Fruit fly (Drosophila melanogaster) whole organism, embryonic: Measurements from ENCODE around the gene cmb.

Experiments used
- Asciz ChIP-seq: fragments of 200-800 bp; sonication (Bioruptor generic); optimal IDR thresholded peaks from 2 replicates; lab custom pipeline; 2017; ENCODE audit warnings: missing biosample characterization, mild to moderate bottlenecking, missing genetic modification characterization, missing genetic modification reagents
- B-H2 ChIP-seq: fragments of 200-800 bp; sonication (Bioruptor generic); optimal IDR thresholded peaks from 2 replicates; lab custom pipeline; 2018; ENCODE audit warnings: missing biosample characterization, mild to moderate bottlenecking, missing genetic modification characterization
- Bdp1 ChIP-seq: fragments of 200-800 bp; sonication (Bioruptor generic); optimal IDR thresholded peaks from 3 replicates; lab custom pipeline; 2016; ENCODE audit warnings: missing biosample characterization, missing genetic modification characterization
- C15 ChIP-seq: fragments of 200-800 bp; sonication (Bioruptor generic); IDR thresholded peaks from 3 replicates; pipeline ENCODE4 v1.3.6; 2022; ENCODE audit warnings: missing biosample characterization, missing genetic modification characterization
- CG10565 ChIP-seq: fragments of 200-800 bp; sonication (Bioruptor generic); optimal IDR thresholded peaks from 3 replicates; lab custom pipeline; 2016; ENCODE audit warnings: missing biosample characterization, mild to moderate bottlenecking, missing genetic modification characterization
- CG12299 ChIP-seq: fragments of 200-800 bp; sonication (Bioruptor generic); optimal IDR thresholded peaks from 2 replicates; lab custom pipeline; 2018; ENCODE audit warnings: missing biosample characterization, mild to moderate bottlenecking, missing genetic modification characterization
- CG14965 ChIP-seq: fragments of 200-800 bp; sonication (Bioruptor generic); optimal IDR thresholded peaks from 2 replicates; lab custom pipeline; 2016; ENCODE audit warnings: missing biosample characterization, missing genetic modification characterization, borderline replicate concordance
- CG15696 ChIP-seq: fragments of 200-800 bp; sonication (Bioruptor generic); optimal IDR thresholded peaks from 2 replicates; lab custom pipeline; 2019; ENCODE audit warnings: missing biosample characterization, mild to moderate bottlenecking, missing genetic modification characterization, moderate library complexity
- CG17568 ChIP-seq: fragments of 200-800 bp; sonication (Bioruptor generic); optimal IDR thresholded peaks from 2 replicates; lab custom pipeline; 2018; ENCODE audit warnings: missing biosample characterization, mild to moderate bottlenecking, missing genetic modification characterization, moderate library complexity
- CG2712 ChIP-seq: fragments of 200-800 bp; optimal IDR thresholded peaks from 3 replicates; lab custom pipeline; 2019; ENCODE audit warnings: missing biosample characterization, mild to moderate bottlenecking, missing genetic modification characterization, moderate library complexity
- CG30431 ChIP-seq: fragments of 200-800 bp; sonication (Bioruptor generic); optimal IDR thresholded peaks from 2 replicates; lab custom pipeline; 2017; ENCODE audit warnings: missing biosample characterization, missing genetic modification characterization
- CG3065 ChIP-seq: fragments of 200-800 bp; sonication (Bioruptor generic); optimal IDR thresholded peaks from 2 replicates; lab custom pipeline; 2016; ENCODE audit warnings: missing biosample characterization, missing genetic modification characterization
- CG32772 ChIP-seq: fragments of 200-800 bp; sonication (Bioruptor generic); IDR thresholded peaks from 2 replicates; pipeline ENCODE4 v1.3.6; 2022; ENCODE audit warnings: missing biosample characterization, missing genetic modification characterization
- CG34376 ChIP-seq: fragments of 200-800 bp; sonication (Bioruptor generic); optimal IDR thresholded peaks from 2 replicates; lab custom pipeline; 2018; ENCODE audit warnings: missing biosample characterization, mild to moderate bottlenecking, missing genetic modification characterization
- CG4282 ChIP-seq: fragments of 200-800 bp; sonication (Bioruptor generic); optimal IDR thresholded peaks from 2 replicates; lab custom pipeline; 2016; ENCODE audit warnings: missing biosample characterization, missing genetic modification characterization
- CG4730 ChIP-seq: fragments of 200-800 bp; sonication (Bioruptor generic); IDR thresholded peaks from 2 replicates; pipeline ENCODE4 v1.3.6; 2022; ENCODE audit warnings: missing biosample characterization, missing genetic modification characterization
- CG8290 ChIP-seq, 3 experiments: fragments of 200-800 bp; sonication (Bioruptor generic); optimal IDR thresholded peaks; 2 replicates each; lab custom pipeline; 2016 to 2019; ENCODE audit warnings: missing biosample characterization in 3 of 3, missing genetic modification characterization in 3 of 3, mild to moderate bottlenecking in 2 of 3, moderate library complexity in 1 of 3
- Elba2 ChIP-seq: fragments of 200-800 bp; sonication (Bioruptor generic); optimal IDR thresholded peaks from 3 replicates; lab custom pipeline; 2016; ENCODE audit warnings: missing biosample characterization, missing genetic modification characterization
- HLH3B ChIP-seq: fragments of 200-800 bp; sonication (Bioruptor generic); IDR thresholded peaks from 2 replicates; pipeline ENCODE4 v1.3.6; 2022; ENCODE audit warnings: missing biosample characterization, missing genetic modification characterization
- Hr51 ChIP-seq, 2 experiments: fragments of 200-800 bp; sonication (Bioruptor generic); optimal IDR thresholded peaks; 2 replicates in 1 of 2; 3 replicates in 1 of 2; lab custom pipeline; 2016 to 2018; ENCODE audit warnings: missing biosample characterization in 2 of 2, missing genetic modification characterization in 2 of 2, mild to moderate bottlenecking in 1 of 2, moderate library complexity in 1 of 2
- MTF-1 ChIP-seq: fragments of 200-800 bp; sonication (Bioruptor generic); optimal IDR thresholded peaks from 2 replicates; lab custom pipeline; 2018; ENCODE audit warnings: missing biosample characterization, mild to moderate bottlenecking, missing genetic modification characterization, borderline replicate concordance
- Nf-YB ChIP-seq: fragments of 200-800 bp; sonication (Bioruptor generic); optimal IDR thresholded peaks from 3 replicates; lab custom pipeline; 2019; ENCODE audit warnings: missing biosample characterization, mild to moderate bottlenecking, missing genetic modification characterization, moderate library complexity
- Pdp1 ChIP-seq, 2 experiments: fragments of 200-800 bp; sonication (Bioruptor generic); optimal IDR thresholded peaks; 3 replicates each; lab custom pipeline; 2016; ENCODE audit warnings: missing biosample characterization in 2 of 2, missing genetic modification characterization in 2 of 2, mild to moderate bottlenecking in 1 of 2, moderate library complexity in 1 of 2
- Spps ChIP-seq: fragments of 200-800 bp; sonication (Bioruptor generic); optimal IDR thresholded peaks from 2 replicates; lab custom pipeline; 2018; ENCODE audit warnings: missing biosample characterization, mild to moderate bottlenecking, missing genetic modification characterization
- Sry-β ChIP-seq: fragments of 200-800 bp; sonication (Bioruptor generic); optimal IDR thresholded peaks from 2 replicates; lab custom pipeline; 2018; ENCODE audit warnings: missing biosample characterization, mild to moderate bottlenecking, missing genetic modification characterization, moderate library complexity
- ase ChIP-seq: fragments of 200-800 bp; sonication (Bioruptor generic); IDR thresholded peaks from 3 replicates; pipeline ENCODE4 v1.3.6; 2022; ENCODE audit warnings: missing biosample characterization, missing genetic modification characterization
- chinmo ChIP-seq: fragments of 200-800 bp; sonication (Bioruptor generic); IDR thresholded peaks from 4 replicates; pipeline ENCODE4 v1.3.6; 2022; ENCODE audit warnings: missing biosample characterization, missing genetic modification characterization; ENCODE audit not compliant: partially characterized antibody
- exex ChIP-seq: fragments of 200-800 bp; sonication (Bioruptor generic); optimal IDR thresholded peaks from 4 replicates; lab custom pipeline; 2018; ENCODE audit warnings: missing biosample characterization, mild to moderate bottlenecking, missing genetic modification characterization, moderate library complexity
- grn ChIP-seq: fragments of 200-800 bp; sonication (Bioruptor generic); optimal IDR thresholded peaks from 3 replicates; lab custom pipeline; 2017; ENCODE audit warnings: missing biosample characterization, missing genetic modification characterization
- lab ChIP-seq: fragments of 200-800 bp; sonication (Bioruptor generic); optimal IDR thresholded peaks from 3 replicates; lab custom pipeline; 2017; ENCODE audit warnings: missing biosample characterization, missing genetic modification characterization, mild to moderate bottlenecking, moderate library complexity, missing genetic modification reagents
- nerfin-1 ChIP-seq: fragments of 200-800 bp; sonication (Bioruptor generic); optimal IDR thresholded peaks from 3 replicates; lab custom pipeline; 2019; ENCODE audit warnings: missing biosample characterization, mild to moderate bottlenecking, missing genetic modification characterization, moderate library complexity
- onecut ChIP-seq: fragments of 200-800 bp; sonication (Bioruptor generic); IDR thresholded peaks from 2 replicates; pipeline ENCODE4 v1.3.6; 2022; ENCODE audit warnings: missing biosample characterization, missing genetic modification characterization
- pb ChIP-seq: fragments of 200-800 bp; sonication (Bioruptor generic); optimal IDR thresholded peaks from 3 replicates; lab custom pipeline; 2016; ENCODE audit warnings: missing biosample characterization, missing genetic modification characterization
- sd ChIP-seq: fragments of 200-800 bp; sonication (Bioruptor generic); optimal IDR thresholded peaks from 3 replicates; lab custom pipeline; 2018; ENCODE audit warnings: missing biosample characterization, mild to moderate bottlenecking, missing genetic modification characterization, moderate library complexity
- sens-2 ChIP-seq: fragments of 200-800 bp; sonication (Bioruptor generic); IDR thresholded peaks from 2 replicates; pipeline ENCODE4 v1.3.6; 2022; ENCODE audit warnings: missing biosample characterization, missing genetic modification characterization
- tgo ChIP-seq: fragments of 200-800 bp; sonication (Bioruptor generic); IDR thresholded peaks from 3 replicates; pipeline ENCODE4 v1.3.6; 2022; ENCODE audit warnings: missing biosample characterization, missing genetic modification characterization

The cmb gene

DNA sequence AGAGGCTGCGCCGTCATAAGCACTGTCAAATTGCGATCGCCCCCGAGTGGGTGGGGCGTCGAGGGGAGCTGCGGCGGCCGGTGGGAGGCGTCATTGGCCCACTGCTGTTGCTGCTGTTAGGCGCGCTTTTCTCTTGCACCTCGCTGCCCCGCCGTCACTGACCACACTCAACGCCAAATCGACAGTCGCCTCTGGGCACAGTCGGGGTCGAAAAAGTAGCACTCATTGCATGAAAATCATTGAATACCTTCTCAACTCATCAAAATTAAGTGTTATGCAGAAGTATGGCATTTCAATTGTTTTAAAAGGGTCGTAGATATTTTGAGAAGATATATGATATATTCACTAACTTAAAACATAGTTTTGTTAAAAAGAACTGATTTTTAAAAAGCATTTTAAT is 9.9 kb downstream of the cmb start (continued):
- TF ChIP-seq ase (GFP tag; lab: Robert Waterston, UW) (0 out of 3 replicates have a peak, but pooled peaks have one; percentile 5), CG32772 (no peak)

DNA sequence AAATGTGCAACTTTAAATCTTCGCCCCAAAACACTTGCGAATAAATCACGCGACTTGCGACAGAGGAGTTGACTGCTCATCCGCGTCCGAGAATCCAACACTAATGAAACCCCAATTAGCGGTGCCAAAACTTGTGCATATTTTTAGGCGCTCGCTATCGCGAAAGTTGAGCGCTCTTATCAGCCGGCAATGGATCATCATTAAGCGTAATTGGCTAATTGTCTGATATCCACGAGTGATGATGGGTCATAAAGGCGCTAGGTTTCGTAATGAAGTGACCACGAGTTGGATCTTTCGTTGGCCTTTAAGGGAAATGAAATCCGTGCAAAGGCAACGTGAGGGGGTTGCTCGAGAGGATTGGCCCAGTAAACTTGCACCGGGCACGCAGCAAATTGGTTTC is 12.4 kb downstream of the cmb start:
- TF ChIP-seq CG3065 (no peak), chinmo (GFP tag; lab: Robert Waterston, UW) (no peak), exex (tag; lab: Kevin White, UChicago) (peak; percentile 81), CG12299 (tag; lab: Kevin White, UChicago) (no peak), CG30431 (GFP tag; lab: Kevin White, UChicago) (no peak), CG34376 (GFP tag; lab: Kevin White, UChicago) (no peak), CG10565 (GFP tag; lab: Kevin White, UChicago) (no peak), Hr51 (GFP tag; optimal IDR thresholded peaks at IDR 0.05; lab: Kevin White, UChicago) (no peak), B-H2 (peak; percentile 3), lab (GFP tag; lab: Kevin White, UChicago) (peak; percentile 19), Pdp1 (GFP tag; optimal IDR thresholded peaks at IDR 0.05; lab: Kevin White, UChicago) (no peak), Elba2 (GFP tag; lab: Kevin White, UChicago) (no peak), MTF-1 (no peak), nerfin-1 (no peak), Sry-β (no peak), C15 (GFP tag; lab: Robert Waterston, UW) (no peak), tgo (GFP tag; lab: Robert Waterston, UW) (no peak), CG14965 (GFP tag; lab: Kevin White, UChicago) (no peak), CG17568 (GFP tag; lab: Kevin White, UChicago) (no peak), Bdp1 (no peak), Spps (tag; lab: Kevin White, UChicago) (no peak), HLH3B (GFP tag; lab: Robert Waterston, UW) (no peak), onecut (no peak), CG15696 (tag; lab: Kevin White, UChicago) (no peak), CG4730 (GFP tag; lab: Robert Waterston, UW) (no peak), CG4282 (no peak), pb (no peak), Asciz (GFP tag; lab: Kevin White, UChicago) (no peak), CG8290 (GFP tag; optimal IDR thresholded peaks at IDR 0.05; lab: Kevin White, UChicago) (no peak), CG8290 (tag; optimal IDR thresholded peaks at IDR 0.05; lab: Kevin White, UChicago) (peak in 1 of 2 experiments; percentile 6)

DNA sequence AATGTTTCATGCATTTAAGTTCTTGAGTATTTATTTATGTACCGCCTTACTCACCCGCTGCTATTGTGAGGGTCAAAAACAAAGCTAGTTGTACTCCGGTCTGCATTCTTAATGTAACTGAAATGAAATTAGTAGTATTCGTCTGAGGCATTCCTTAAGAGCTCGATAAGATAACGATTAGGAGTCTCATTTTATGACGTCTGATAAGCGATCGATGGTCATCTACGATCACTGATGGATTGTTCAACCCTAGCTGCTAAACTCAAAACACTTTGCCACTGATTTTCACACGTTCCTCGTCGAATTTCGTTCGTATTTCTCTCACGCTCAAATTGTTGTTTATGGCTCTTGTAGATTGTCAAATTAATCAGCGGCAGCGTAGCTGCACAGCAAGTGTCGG is 14.7 kb downstream of the cmb start, which contains the start of gene CG10116:
Gene CG10116 (minus strand): TSS at position 106 of the 400 bp plus-strand sequence.
- TF ChIP-seq grn (peak; percentile 70), sens-2 (GFP tag; lab: Robert Waterston, UW) (peak; percentile 43; the same call in 1 of the 2 replicates), exex (tag; lab: Kevin White, UChicago) (peak; percentile 78), CG2712 (tag; lab: Kevin White, UChicago) (no peak), chinmo (GFP tag; lab: Robert Waterston, UW) (0 out of 4 replicates have a peak, but pooled peaks have one; percentile 38), Nf-YB (GFP tag; lab: Kevin White, UChicago) (no peak), sd (tag; lab: Kevin White, UChicago) (peak; percentile 87)
